Worm (Caenorhabditis elegans): ENCODE data around the gene F18E9.7.

DNA sequence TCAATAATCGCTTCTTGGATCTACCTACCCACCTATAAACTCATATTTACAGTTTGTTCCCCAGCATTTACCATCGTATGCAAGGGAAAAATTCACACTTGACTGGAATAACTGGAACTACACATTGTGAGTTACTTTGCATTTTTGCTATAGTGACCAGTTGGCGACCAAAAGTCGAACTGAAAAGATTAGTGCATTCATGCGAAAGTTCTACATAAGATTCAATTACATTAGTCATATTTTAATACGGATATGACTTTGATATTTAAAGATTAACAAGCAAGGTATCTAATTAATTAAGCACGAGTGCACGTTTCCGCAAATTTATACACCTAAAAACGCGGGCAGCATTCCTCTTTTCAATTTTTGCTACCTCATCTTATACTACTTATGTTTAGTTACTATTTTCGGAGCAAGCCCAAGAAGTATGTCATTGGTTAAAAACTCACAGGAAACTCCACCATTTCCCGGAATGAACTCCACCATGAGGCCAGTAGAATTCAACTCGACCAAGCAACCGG is 26.5 kb downstream of the F18E9.7 start, which contains the start of gene jmjd-3.1:
- TF ChIP-seq dve-1 (tag; optimal IDR thresholded peaks at IDR 0.05) (no peak), nhr-232 (tag; optimal IDR thresholded peaks at IDR 0.05) (no peak), hlh-6 (tag; optimal IDR thresholded peaks at IDR 0.05) (no peak), pha-4 (tag; optimal IDR thresholded peaks at IDR 0.05) (no peak), fkh-10 (GFP tag; optimal IDR thresholded peaks at IDR 0.05) (no peak), K09A11.1 (tag; optimal IDR thresholded peaks at IDR 0.05; ENCODE audit: insufficient read depth) (no peak)
